Fruit fly (Drosophila melanogaster): Measurements from ENCODE around the gene CG8500.

dm6 chr3R:9823723-9824122 lies 39.3 kb downstream of the CG8500 start, which contains the start of gene CG34302:
- no peak for TF ChIP-seq insv (optimal IDR thresholded peaks at IDR 0.05)
- TF ChIP-seq Myc (optimal IDR thresholded peaks at IDR 0.05) = no peak

Data from Kc167 (cell line).